Fruit fly (Drosophila melanogaster) whole organism, embryonic: ENCODE results near the gene CG14537.

Source experiments
- CG10267 ChIP-seq: fragments of 200-800 bp; sonication (Bioruptor generic); optimal IDR thresholded peaks from 2 replicates; lab custom pipeline; 2018; ENCODE audit warnings: missing biosample characterization, mild to moderate bottlenecking, missing genetic modification characterization, moderate library complexity
- CG10979 ChIP-seq: fragments of 200-800 bp; sonication (Bioruptor generic); optimal IDR thresholded peaks from 2 replicates; lab custom pipeline; 2018; ENCODE audit warnings: missing biosample characterization, mild to moderate bottlenecking, missing genetic modification characterization, moderate library complexity
- CG11696 ChIP-seq: fragments of 200-800 bp; sonication (Bioruptor generic); IDR thresholded peaks from 2 replicates; pipeline ENCODE4 v1.3.6; 2022; ENCODE audit warnings: missing biosample characterization, missing genetic modification characterization
- CG12155 ChIP-seq: fragments of 200-800 bp; sonication (Bioruptor generic); optimal IDR thresholded peaks from 3 replicates; lab custom pipeline; 2016; ENCODE audit warnings: missing biosample characterization, missing genetic modification characterization
- CG12219 ChIP-seq: fragments of 200-800 bp; sonication (Bioruptor generic); optimal IDR thresholded peaks from 3 replicates; lab custom pipeline; 2018; ENCODE audit warnings: missing biosample characterization, mild to moderate bottlenecking, missing genetic modification characterization
- CG12299 ChIP-seq: fragments of 200-800 bp; sonication (Bioruptor generic); optimal IDR thresholded peaks from 2 replicates; lab custom pipeline; 2018; ENCODE audit warnings: missing biosample characterization, mild to moderate bottlenecking, missing genetic modification characterization
- CG13123 ChIP-seq: fragments of 200-800 bp; sonication (Bioruptor generic); optimal IDR thresholded peaks from 2 replicates; lab custom pipeline; 2016; ENCODE audit warnings: missing biosample characterization, missing genetic modification characterization
- CG13296 ChIP-seq: fragments of 200-800 bp; sonication (Bioruptor generic); optimal IDR thresholded peaks from 3 replicates; lab custom pipeline; 2018; ENCODE audit warnings: missing biosample characterization, mild to moderate bottlenecking, missing genetic modification characterization
- CG16863 ChIP-seq: fragments of 200-800 bp; sonication (Bioruptor generic); optimal IDR thresholded peaks from 3 replicates; lab custom pipeline; 2016; ENCODE audit warnings: missing biosample characterization, missing genetic modification characterization
- CG17186 ChIP-seq: fragments of 200-800 bp; sonication (Bioruptor generic); optimal IDR thresholded peaks from 3 replicates; lab custom pipeline; 2017; ENCODE audit warnings: missing biosample characterization, missing genetic modification reagents, missing genetic modification characterization
- CG17385 ChIP-seq: fragments of 200-800 bp; sonication (Bioruptor generic); optimal IDR thresholded peaks from 3 replicates; lab custom pipeline; 2018; ENCODE audit warnings: missing biosample characterization, mild to moderate bottlenecking, missing genetic modification characterization
- CG17802 ChIP-seq: fragments of 200-800 bp; sonication (Bioruptor generic); optimal IDR thresholded peaks from 2 replicates; lab custom pipeline; 2018; ENCODE audit warnings: missing biosample characterization, mild to moderate bottlenecking, missing genetic modification characterization, moderate library complexity
- CG1792 ChIP-seq: fragments of 200-800 bp; sonication (Bioruptor generic); optimal IDR thresholded peaks from 2 replicates; lab custom pipeline; 2016; ENCODE audit warnings: missing biosample characterization, missing genetic modification characterization
- CG2120 ChIP-seq: fragments of 200-800 bp; sonication (Bioruptor generic); optimal IDR thresholded peaks from 3 replicates; lab custom pipeline; 2016; ENCODE audit warnings: missing biosample characterization, missing genetic modification characterization
- CG2199 ChIP-seq: fragments of 200-800 bp; sonication (Bioruptor generic); IDR thresholded peaks from 3 replicates; pipeline ENCODE4 v1.3.6; 2022; ENCODE audit warnings: missing biosample characterization, missing genetic modification characterization
- CG2889 ChIP-seq: fragments of 200-800 bp; sonication (Bioruptor generic); IDR thresholded peaks from 3 replicates; pipeline ENCODE4 v1.3.6; 2022; ENCODE audit warnings: missing biosample characterization, missing genetic modification characterization
- CG3407 ChIP-seq: fragments of 200-800 bp; sonication (Bioruptor generic); optimal IDR thresholded peaks from 2 replicates; lab custom pipeline; 2018; ENCODE audit warnings: missing biosample characterization, mild to moderate bottlenecking, missing genetic modification characterization
- CG34422 ChIP-seq: fragments of 200-800 bp; sonication (Bioruptor generic); IDR thresholded peaks from 3 replicates; pipeline ENCODE4 v1.3.6; 2022; ENCODE audit warnings: missing biosample characterization, missing genetic modification characterization
- CG7839 ChIP-seq: fragments of 200-800 bp; sonication (Bioruptor generic); optimal IDR thresholded peaks from 3 replicates; lab custom pipeline; 2018; ENCODE audit warnings: missing biosample characterization, mild to moderate bottlenecking, missing genetic modification characterization, moderate library complexity
- CG7987 ChIP-seq: fragments of 200-800 bp; sonication (Bioruptor generic); optimal IDR thresholded peaks from 2 replicates; lab custom pipeline; 2018; ENCODE audit warnings: missing biosample characterization, mild to moderate bottlenecking, missing genetic modification characterization, moderate library complexity
- CG8388 ChIP-seq: fragments of 200-800 bp; sonication (Bioruptor generic); optimal IDR thresholded peaks from 2 replicates; lab custom pipeline; 2019; ENCODE audit warnings: missing biosample characterization, mild to moderate bottlenecking, missing genetic modification characterization, moderate library complexity
- CG9932 ChIP-seq: fragments of 200-800 bp; sonication (Bioruptor generic); IDR thresholded peaks from 2 replicates; pipeline ENCODE4 v1.3.6; 2022; ENCODE audit warnings: missing biosample characterization, missing genetic modification characterization
- CoRest ChIP-seq: fragments of 200-800 bp; sonication (Bioruptor generic); optimal IDR thresholded peaks from 3 replicates; lab custom pipeline; 2018; ENCODE audit warnings: missing biosample characterization, mild to moderate bottlenecking, missing genetic modification characterization, moderate library complexity
- Dbx ChIP-seq: fragments of 200-800 bp; sonication (Bioruptor generic); IDR thresholded peaks from 3 replicates; pipeline ENCODE4 v1.3.6; 2022; ENCODE audit warnings: missing biosample characterization, missing genetic modification characterization
- Doc2 ChIP-seq: fragments of 200-800 bp; sonication (Bioruptor generic); IDR thresholded peaks from 2 replicates; pipeline ENCODE4 v1.3.6; 2022; ENCODE audit warnings: missing biosample characterization, missing genetic modification characterization
- Hmx ChIP-seq: fragments of 200-800 bp; sonication (Bioruptor generic); optimal IDR thresholded peaks from 2 replicates; lab custom pipeline; 2016; ENCODE audit warnings: missing biosample characterization, missing genetic modification characterization
- MESR4 ChIP-seq: fragments of 200-800 bp; sonication (Bioruptor generic); optimal IDR thresholded peaks from 2 replicates; lab custom pipeline; 2018; ENCODE audit warnings: missing biosample characterization, mild to moderate bottlenecking, missing genetic modification characterization, moderate library complexity
- Mad ChIP-seq: fragments of 200-800 bp; sonication (Bioruptor generic); optimal IDR thresholded peaks from 2 replicates; lab custom pipeline; 2016; ENCODE audit warnings: missing biosample characterization, missing genetic modification characterization
- Med ChIP-seq: fragments of 200-800 bp; sonication (Bioruptor generic); peaks from one replicate; lab custom pipeline; 2016; ENCODE audit warnings: missing biosample characterization, missing genetic modification characterization, mild to moderate bottlenecking, inconsistent platforms, moderate library complexity
- Sox100B ChIP-seq: fragments of 200-800 bp; sonication (Bioruptor generic); optimal IDR thresholded peaks from 3 replicates; lab custom pipeline; 2018; ENCODE audit warnings: missing biosample characterization, mild to moderate bottlenecking, missing genetic modification characterization
- Sry-δ ChIP-seq: fragments of 200-800 bp; sonication (Bioruptor generic); optimal IDR thresholded peaks from 2 replicates; lab custom pipeline; 2016; ENCODE audit warnings: missing biosample characterization, missing genetic modification characterization
- TFAM ChIP-seq: fragments of 200-800 bp; sonication (Bioruptor generic); optimal IDR thresholded peaks from 2 replicates; lab custom pipeline; 2017; ENCODE audit warnings: missing biosample characterization, missing genetic modification characterization, inconsistent platforms
- az2 ChIP-seq: fragments of 200-800 bp; sonication (Bioruptor generic); optimal IDR thresholded peaks from 3 replicates; lab custom pipeline; 2016; ENCODE audit warnings: missing biosample characterization, missing genetic modification characterization
- chn ChIP-seq: fragments of 200-800 bp; sonication (Bioruptor generic); optimal IDR thresholded peaks from 2 replicates; lab custom pipeline; 2016; ENCODE audit warnings: missing biosample characterization, missing genetic modification characterization
- ci ChIP-seq: fragments of 200-800 bp; sonication (Bioruptor generic); IDR thresholded peaks from 3 replicates; pipeline ENCODE4 v1.3.6; 2022; ENCODE audit warnings: missing biosample characterization, missing genetic modification characterization
- cwo ChIP-seq: fragments of 200-800 bp; sonication (Bioruptor generic); optimal IDR thresholded peaks from 3 replicates; lab custom pipeline; 2017; ENCODE audit warnings: missing biosample characterization, missing genetic modification characterization, mild to moderate bottlenecking, moderate library complexity, missing genetic modification reagents
- fd64A ChIP-seq: fragments of 200-800 bp; sonication (Bioruptor generic); optimal IDR thresholded peaks from 3 replicates; lab custom pipeline; 2018; ENCODE audit warnings: missing biosample characterization, mild to moderate bottlenecking, missing genetic modification characterization
- gcm2 ChIP-seq: fragments of 200-800 bp; sonication (Bioruptor generic); optimal IDR thresholded peaks from 2 replicates; lab custom pipeline; 2016; ENCODE audit warnings: missing biosample characterization, missing genetic modification characterization
- h ChIP-seq: fragments of >200 bp; optimal IDR thresholded peaks from 2 replicates; lab custom pipeline; 2017
- klu ChIP-seq: fragments of 200-800 bp; sonication (Bioruptor generic); IDR thresholded peaks from 2 replicates; pipeline ENCODE4 v1.3.6; 2022; ENCODE audit warnings: missing biosample characterization, missing genetic modification characterization
- knrl ChIP-seq: fragments of 200-800 bp; sonication (Bioruptor generic); IDR thresholded peaks from 3 replicates; pipeline ENCODE4 v1.3.6; 2022; ENCODE audit warnings: missing biosample characterization, missing genetic modification characterization; ENCODE audit not compliant: partially characterized antibody
- lilli ChIP-seq: fragments of 200-800 bp; sonication (Bioruptor generic); optimal IDR thresholded peaks from 3 replicates; lab custom pipeline; 2016; ENCODE audit warnings: missing biosample characterization, missing genetic modification characterization
- pzg ChIP-seq: fragments of 200-800 bp; sonication (Bioruptor generic); optimal IDR thresholded peaks from 3 replicates; lab custom pipeline; 2018; ENCODE audit warnings: missing biosample characterization, mild to moderate bottlenecking, missing genetic modification characterization, moderate library complexity
- row ChIP-seq: fragments of 200-800 bp; sonication (Bioruptor generic); IDR thresholded peaks from 3 replicates; pipeline ENCODE4 v1.3.6; 2022; ENCODE audit warnings: missing biosample characterization, missing genetic modification characterization
- so ChIP-seq: fragments of 200-800 bp; sonication (Bioruptor generic); IDR thresholded peaks from 3 replicates; pipeline ENCODE4 v1.3.6; 2022; ENCODE audit warnings: missing biosample characterization, missing genetic modification characterization
- ssp ChIP-seq: fragments of 200-800 bp; sonication (Bioruptor generic); IDR thresholded peaks from 2 replicates; pipeline ENCODE4 v1.3.6; 2022; ENCODE audit warnings: missing biosample characterization, missing genetic modification characterization
- stc ChIP-seq: fragments of 200-800 bp; sonication (Bioruptor generic); IDR thresholded peaks from 2 replicates; pipeline ENCODE4 v1.3.6; 2022; ENCODE audit warnings: missing biosample characterization, missing genetic modification characterization
- tll ChIP-seq, 2 experiments: fragments of 200-800 bp in 1 of 2; fragments of >200 bp in 1 of 2; sonication (Bioruptor generic) in 1 of 2; optimal IDR thresholded peaks; 2 replicates each; lab custom pipeline; 2017 to 2019; ENCODE audit warnings: missing biosample characterization in 2 of 2, missing genetic modification characterization in 2 of 2, mild to moderate bottlenecking in 1 of 2, moderate library complexity in 1 of 2
- trh ChIP-seq: fragments of 200-800 bp; sonication (Bioruptor generic); optimal IDR thresholded peaks from 2 replicates; lab custom pipeline; 2016; ENCODE audit warnings: missing biosample characterization, missing genetic modification characterization
- wor ChIP-seq: fragments of 200-800 bp; sonication (Bioruptor generic); IDR thresholded peaks from 2 replicates; pipeline ENCODE4 v1.3.6; 2022; ENCODE audit warnings: missing biosample characterization, missing genetic modification characterization
- zf30C ChIP-seq: fragments of 200-800 bp; sonication (Bioruptor generic); optimal IDR thresholded peaks from 3 replicates; lab custom pipeline; 2018; ENCODE audit warnings: missing biosample characterization, mild to moderate bottlenecking, missing genetic modification characterization
- zfh1 ChIP-seq: fragments of 200-800 bp; sonication (Bioruptor generic); IDR thresholded peaks from 3 replicates; pipeline ENCODE4 v1.3.6; 2022; ENCODE audit warnings: missing biosample characterization, missing genetic modification characterization

Gene CG14537

dm6 chr2L:7849472-7849871 is 9.2 kb downstream of the CG14537 start (continued):
- TF ChIP-seq Doc2 (GFP tag; lab: Robert Waterston, UW) (no peak), az2 (peak; percentile 7), CG2889 (GFP tag; lab: Robert Waterston, UW) (no peak), Mad (no peak), zfh1 (peak; percentile 43; the same call in 1 of the 3 replicates), CG12219 (GFP tag; lab: Kevin White, UChicago) (no peak), CG11696 (GFP tag; lab: Robert Waterston, UW) (no peak), CG10979 (peak; percentile 24), CG8388 (GFP tag; lab: Kevin White, UChicago) (peak; percentile 36), CG12155 (GFP tag; lab: Kevin White, UChicago) (no peak), Med (GFP tag; lab: Kevin White, UChicago) (peak; percentile 58), trh (no peak), lilli (no peak), stc (GFP tag; lab: Robert Waterston, UW) (no peak), gcm2 (GFP tag; lab: Kevin White, UChicago) (no peak), CG10267 (tag; lab: Kevin White, UChicago) (peak; percentile 17), CG17385 (peak; percentile 10), chn (GFP tag; lab: Kevin White, UChicago) (no peak), CG2199 (GFP tag; lab: Robert Waterston, UW) (no peak), zf30C (GFP tag; lab: Kevin White, UChicago) (no peak), CG34422 (0 out of 3 replicates have a peak, but pooled peaks have one; percentile 37), pzg (no peak), CG1792 (GFP tag; lab: Kevin White, UChicago) (no peak), cwo (GFP tag; lab: Kevin White, UChicago) (no peak), TFAM (GFP tag; lab: Kevin White, UChicago) (no peak), CG9932 (GFP tag; lab: Robert Waterston, UW) (no peak), CoRest (tag; lab: Kevin White, UChicago) (peak; percentile 29), CG7987 (no peak), CG17186 (GFP tag; lab: Kevin White, UChicago) (no peak), CG13123 (GFP tag; lab: Kevin White, UChicago) (no peak), CG3407 (no peak), Hmx (no peak), ssp (GFP tag; lab: Robert Waterston, UW) (peak; percentile 23; the same call in 1 of the 2 replicates), tll (GFP tag; optimal IDR thresholded peaks at IDR 0.05; lab: Kevin White, UChicago) (no peak), CG12299 (tag; lab: Kevin White, UChicago) (no peak), row (GFP tag; lab: Robert Waterston, UW) (peak; percentile 71), so (GFP tag; lab: Robert Waterston, UW) (0 out of 3 replicates have a peak, but pooled peaks have one; percentile 50), CG2120 (GFP tag; lab: Kevin White, UChicago) (no peak), MESR4 (GFP tag; lab: Kevin White, UChicago) (no peak), Sry-δ (no peak), fd64A (GFP tag; lab: Kevin White, UChicago) (no peak), CG17802 (tag; lab: Kevin White, UChicago) (no peak), CG16863 (GFP tag; lab: Kevin White, UChicago) (no peak), knrl (GFP tag; lab: Robert Waterston, UW) (no peak), ci (GFP tag; lab: Robert Waterston, UW) (peak; percentile 63; the same call in 1 of the 3 replicates), Dbx (peak; percentile 64; the same call in 2 of the 3 replicates), wor (GFP tag; lab: Robert Waterston, UW) (0 out of 2 replicates have a peak, but pooled peaks have one; percentile 34), klu (GFP tag; lab: Robert Waterston, UW) (0 out of 2 replicates have a peak, but pooled peaks have one; percentile 10), Sox100B (peak; percentile 0), h (no peak), CG13296 (GFP tag; lab: Kevin White, UChicago) (no peak), CG7839 (tag; lab: Kevin White, UChicago) (peak; percentile 47)
